Fruit fly (Drosophila melanogaster) whole organism, prepupa: Measurements from ENCODE around the gene Or67b.

Experiments
- Blimp-1 ChIP-seq: fragments of 200-800 bp; sonication (Bioruptor generic); optimal IDR thresholded peaks from 3 replicates; lab custom pipeline; 2017; ENCODE audit warnings: missing biosample characterization, missing genetic modification characterization, mild to moderate bottlenecking, moderate library complexity, missing genetic modification reagents
- CG16779 ChIP-seq: fragments of 200-800 bp; sonication (Bioruptor generic); optimal IDR thresholded peaks from 3 replicates; lab custom pipeline; 2017; ENCODE audit warnings: missing biosample characterization, mild to moderate bottlenecking, missing genetic modification characterization
- CG8119 ChIP-seq: fragments of 200-800 bp; sonication (Bioruptor generic); IDR thresholded peaks from 3 replicates; pipeline ENCODE4 v1.3.6; 2022; ENCODE audit warnings: missing biosample characterization, missing genetic modification characterization
- Eip78C ChIP-seq: fragments of 200-800 bp; sonication (Bioruptor generic); peaks from one replicate; lab custom pipeline; 2016; ENCODE audit warnings: missing biosample characterization, missing genetic modification characterization
- Lpt ChIP-seq: fragments of 200-800 bp; sonication (Bioruptor generic); optimal IDR thresholded peaks from 3 replicates; lab custom pipeline; 2016; ENCODE audit warnings: missing biosample characterization, missing genetic modification characterization
- OdsH ChIP-seq: fragments of 200-800 bp; sonication (Bioruptor generic); optimal IDR thresholded peaks from 3 replicates; lab custom pipeline; 2016; ENCODE audit warnings: missing biosample characterization, missing genetic modification characterization
- eg ChIP-seq: fragments of 200-800 bp; sonication (Bioruptor generic); IDR thresholded peaks from 3 replicates; pipeline ENCODE4 v1.3.6; 2022; ENCODE audit warnings: missing biosample characterization, missing genetic modification characterization
- lz ChIP-seq: fragments of 200-800 bp; sonication (Bioruptor generic); optimal IDR thresholded peaks from 3 replicates; lab custom pipeline; 2016; ENCODE audit warnings: missing biosample characterization, missing genetic modification characterization
- topi ChIP-seq: fragments of 200-800 bp; sonication (Bioruptor generic); optimal IDR thresholded peaks from 3 replicates; lab custom pipeline; 2016; ENCODE audit warnings: missing biosample characterization, missing genetic modification characterization

dm6 chr3L:9677260-9677659, 48.3 kb upstream of the Or67b start:
- TF ChIP-seq topi (GFP tag; lab: Kevin White, UChicago): no peak
- TF ChIP-seq eg: no peak
- TF ChIP-seq Lpt (GFP tag; lab: Kevin White, UChicago): no peak
- TF ChIP-seq lz: no peak
- TF ChIP-seq Blimp-1 (GFP tag; lab: Kevin White, UChicago): no peak
- no peak for TF ChIP-seq CG8119 (GFP tag; lab: Robert Waterston, UW)
- no peak for TF ChIP-seq OdsH (GFP tag; lab: Kevin White, UChicago)
- TF ChIP-seq CG16779 (tag; lab: Kevin White, UChicago): no peak
- TF ChIP-seq Eip78C (GFP tag; lab: Kevin White, UChicago): no peak
